Worm (Caenorhabditis elegans): ENCODE results near the gene C34B4.3.

Gene C34B4.3

DNA sequence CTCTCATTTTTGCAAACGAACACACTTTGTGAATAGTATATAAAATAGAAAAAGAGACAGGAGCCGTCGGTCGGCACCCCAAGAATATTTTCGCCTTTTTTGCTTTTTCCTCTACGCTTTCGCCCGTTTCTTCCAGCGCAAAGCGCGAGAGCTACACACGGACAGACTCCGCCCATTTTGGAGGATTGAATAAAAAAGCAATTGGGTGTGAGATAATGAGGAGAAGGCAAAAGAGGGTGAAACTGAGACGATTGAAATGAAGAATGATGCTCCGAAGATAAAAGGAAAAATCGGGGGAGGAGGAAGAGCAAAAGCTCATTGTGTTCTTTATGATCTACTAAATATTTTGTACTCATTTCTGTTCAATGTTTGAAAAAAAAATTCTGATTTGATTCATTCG, at the start of gene C34B4.3:
Gene C34B4.3, minus strand, starts transcription at position 101 of the 400 bp plus-strand sequence.
- TF ChIP-seq ref-1 (GFP tag; conservative IDR thresholded peaks at IDR 0.05) (no peak), med-1 (GFP tag; optimal IDR thresholded peaks at IDR 0.05; ENCODE audit: insufficient read depth) (no peak), flt-1 (GFP tag; IDR thresholded peaks at IDR 0.05) (no peak), tab-1 (GFP tag; IDR thresholded peaks at IDR 0.05) (no peak), ztf-29 (GFP tag; IDR thresholded peaks at IDR 0.05) (no peak), ztf-23 (GFP tag; IDR thresholded peaks at IDR 0.05) (no peak), cog-1 (tag; optimal IDR thresholded peaks at IDR 0.05) (no peak), T22C8.4 (GFP tag; IDR thresholded peaks at IDR 0.05) (no peak), klf-2 (GFP tag; conservative IDR thresholded peaks at IDR 0.05) (no peak)

ce11 chrV:13120097-13120496, 49.1 kb upstream of the C34B4.3 start, which contains the start of gene max-1:
Gene max-1 (minus strand): TSS chrV:13120220.
- no peak for TF ChIP-seq ref-1 (GFP tag; conservative IDR thresholded peaks at IDR 0.05)
- no peak for TF ChIP-seq flt-1 (GFP tag; IDR thresholded peaks at IDR 0.05)
- no peak for TF ChIP-seq cog-1 (tag; optimal IDR thresholded peaks at IDR 0.05)
- TF ChIP-seq T22C8.4 (GFP tag; IDR thresholded peaks at IDR 0.05), result no peak
- no peak for TF ChIP-seq tab-1 (GFP tag; IDR thresholded peaks at IDR 0.05)
- no peak for TF ChIP-seq klf-2 (GFP tag; conservative IDR thresholded peaks at IDR 0.05)
- no peak for TF ChIP-seq ztf-29 (GFP tag; IDR thresholded peaks at IDR 0.05)
- no peak for TF ChIP-seq ztf-23 (GFP tag; IDR thresholded peaks at IDR 0.05)
- no peak for TF ChIP-seq med-1 (GFP tag; optimal IDR thresholded peaks at IDR 0.05; ENCODE audit: insufficient read depth)

DNA sequence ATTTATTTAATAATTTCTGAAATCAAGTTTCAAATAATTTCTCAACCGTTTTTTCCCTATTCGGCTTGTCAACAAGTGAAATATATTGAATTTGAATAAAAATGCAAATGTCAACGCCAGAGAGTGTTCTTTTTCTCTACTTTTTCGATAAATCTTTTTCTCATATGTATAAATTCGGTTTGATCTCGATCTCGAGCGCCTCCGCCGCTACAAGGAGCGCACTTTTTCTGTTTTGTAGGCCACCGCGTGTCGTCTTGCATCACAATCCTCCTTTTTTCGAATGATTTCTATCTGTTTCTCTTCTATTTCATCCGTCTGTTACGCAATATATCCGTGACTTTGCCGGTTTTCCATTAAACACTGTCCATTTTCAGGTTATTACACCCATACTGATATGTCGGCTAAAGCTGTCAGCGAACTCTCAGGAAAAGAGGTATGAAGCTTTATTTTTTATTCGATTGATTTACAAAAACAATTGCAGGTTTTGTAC, 45.2 kb upstream of the C34B4.3 start, which contains the start of gene acly-2:
Gene acly-2, plus strand, starts transcription at position 375 of the 490 bp plus-strand sequence.
- TF ChIP-seq tab-1 (GFP tag; IDR thresholded peaks at IDR 0.05) (no peak), cog-1 (tag; optimal IDR thresholded peaks at IDR 0.05) (no peak), flt-1 (GFP tag; IDR thresholded peaks at IDR 0.05) (no peak)

- TF ChIP-seq ztf-23 (GFP tag; IDR thresholded peaks at IDR 0.05) (no peak), flt-1 (GFP tag; IDR thresholded peaks at IDR 0.05) (no peak)
Observed at ce11 chrV:13114552-13115237, 43.7 kb upstream of the C34B4.3 start.

ce11 chrV:13112937-13113497, 42.1 kb upstream of the C34B4.3 start:
- TF ChIP-seq flt-1 (GFP tag; IDR thresholded peaks at IDR 0.05) (no peak), med-1 (GFP tag; optimal IDR thresholded peaks at IDR 0.05; ENCODE audit: insufficient read depth) (no peak), cog-1 (tag; optimal IDR thresholded peaks at IDR 0.05) (no peak), ztf-23 (GFP tag; IDR thresholded peaks at IDR 0.05) (no peak), klf-2 (GFP tag; conservative IDR thresholded peaks at IDR 0.05) (no peak)

- no peak for TF ChIP-seq med-1 (GFP tag; optimal IDR thresholded peaks at IDR 0.05; ENCODE audit: insufficient read depth)
- no peak for TF ChIP-seq ztf-23 (GFP tag; IDR thresholded peaks at IDR 0.05)
- no peak for TF ChIP-seq ref-1 (GFP tag; conservative IDR thresholded peaks at IDR 0.05)
- no peak for TF ChIP-seq klf-2 (GFP tag; conservative IDR thresholded peaks at IDR 0.05)
- TF ChIP-seq flt-1 (GFP tag; IDR thresholded peaks at IDR 0.05), result no peak
- TF ChIP-seq ztf-29 (GFP tag; IDR thresholded peaks at IDR 0.05), result no peak
- TF ChIP-seq cog-1 (tag; optimal IDR thresholded peaks at IDR 0.05), result no peak
- no peak for TF ChIP-seq T22C8.4 (GFP tag; IDR thresholded peaks at IDR 0.05)
- no peak for TF ChIP-seq tab-1 (GFP tag; IDR thresholded peaks at IDR 0.05)
Observed at ce11 chrV:13111599-13112191, 40.7 kb upstream of the C34B4.3 start.

ce11 chrV:13105840-13106429, 35.0 kb upstream of the C34B4.3 start:
- no peak for TF ChIP-seq T22C8.4 (GFP tag; IDR thresholded peaks at IDR 0.05)
- TF ChIP-seq ztf-23 (GFP tag; IDR thresholded peaks at IDR 0.05), result no peak
- no peak for TF ChIP-seq med-1 (GFP tag; optimal IDR thresholded peaks at IDR 0.05; ENCODE audit: insufficient read depth)
- no peak for TF ChIP-seq klf-2 (GFP tag; conservative IDR thresholded peaks at IDR 0.05)
- no peak for TF ChIP-seq tab-1 (GFP tag; IDR thresholded peaks at IDR 0.05)
- TF ChIP-seq flt-1 (GFP tag; IDR thresholded peaks at IDR 0.05), result no peak
- TF ChIP-seq cog-1 (tag; optimal IDR thresholded peaks at IDR 0.05), result no peak

- no peak for TF ChIP-seq T22C8.4 (GFP tag; IDR thresholded peaks at IDR 0.05)
- TF ChIP-seq tab-1 (GFP tag; IDR thresholded peaks at IDR 0.05), result no peak
- no peak for TF ChIP-seq cog-1 (tag; optimal IDR thresholded peaks at IDR 0.05)
- no peak for TF ChIP-seq ref-1 (GFP tag; conservative IDR thresholded peaks at IDR 0.05)
- no peak for TF ChIP-seq flt-1 (GFP tag; IDR thresholded peaks at IDR 0.05)
- no peak for TF ChIP-seq ztf-23 (GFP tag; IDR thresholded peaks at IDR 0.05)
- TF ChIP-seq ztf-29 (GFP tag; IDR thresholded peaks at IDR 0.05), result no peak
- no peak for TF ChIP-seq med-1 (GFP tag; optimal IDR thresholded peaks at IDR 0.05; ENCODE audit: insufficient read depth)
- no peak for TF ChIP-seq klf-2 (GFP tag; conservative IDR thresholded peaks at IDR 0.05)
Observed at ce11 chrV:13095654-13096053, 24.7 kb upstream of the C34B4.3 start, which contains the start of gene C34B4.5. Gene C34B4.5 (plus strand): TSS chrV:13095954.

DNA sequence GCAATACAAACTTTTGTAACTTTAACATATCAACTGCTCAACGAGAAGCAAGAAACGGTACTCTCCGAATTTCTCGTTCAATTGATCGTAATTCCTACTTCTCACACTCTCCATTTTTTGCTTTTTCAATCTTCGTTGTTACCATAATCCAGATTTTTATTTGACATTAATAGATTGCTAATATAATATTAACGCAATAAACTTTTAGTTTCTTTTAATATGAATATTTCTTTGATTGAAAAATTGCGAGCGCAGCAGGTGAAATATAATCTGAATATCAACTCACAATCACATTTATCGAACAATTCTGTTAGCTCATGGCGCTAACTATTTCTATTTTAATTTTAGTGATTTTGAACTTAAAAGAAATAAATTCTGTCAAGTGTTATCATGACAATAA, 21.4 kb upstream of the C34B4.3 start, which contains the start of gene lurp-4:
Gene lurp-4, plus strand, starts transcription at position 301 of the 400 bp plus-strand sequence.
- no peak for TF ChIP-seq klf-2 (GFP tag; conservative IDR thresholded peaks at IDR 0.05)
- no peak for TF ChIP-seq flt-1 (GFP tag; IDR thresholded peaks at IDR 0.05)
- TF ChIP-seq tab-1 (GFP tag; IDR thresholded peaks at IDR 0.05), result no peak
- no peak for TF ChIP-seq T22C8.4 (GFP tag; IDR thresholded peaks at IDR 0.05)

Measured in whole organism, midembryonic.